Worm (Caenorhabditis elegans) whole organism, young adult: ENCODE results near the gene B0034.1.

Source experiments
- B0035.1 ChIP-seq: sonication (generic microtip); optimal IDR thresholded peaks from 2 replicates; lab custom pipeline; 2016; ENCODE audit warnings: missing genetic modification characterization, mild to moderate bottlenecking, missing compliant biosample characterization, missing genotype, missing genetic modification reagents
- F22D6.2 ChIP-seq: sonication (generic microtip); optimal IDR thresholded peaks from 2 replicates; lab custom pipeline; 2016; ENCODE audit warnings: mild to moderate bottlenecking, missing genetic modification characterization, missing compliant biosample characterization
- F49E8.2 ChIP-seq: sonication (generic microtip); optimal IDR thresholded peaks from 3 replicates; lab custom pipeline; 2017; ENCODE audit warnings: missing genetic modification characterization, mild to moderate bottlenecking, missing compliant biosample characterization, antibody characterized with exemption, moderate library complexity; ENCODE audit not compliant: insufficient read depth
- F52B5.7 ChIP-seq: sonication (generic microtip); optimal IDR thresholded peaks from 2 replicates; lab custom pipeline; 2016; ENCODE audit warnings: mild to moderate bottlenecking, missing genetic modification characterization, missing compliant biosample characterization
- T07F8.4 ChIP-seq: sonication (generic microtip); optimal IDR thresholded peaks from 2 replicates; lab custom pipeline; 2016; ENCODE audit warnings: mild to moderate bottlenecking, missing genetic modification characterization, moderate library complexity, missing compliant biosample characterization
- ama-1 ChIP-seq, 3 experiments: fragments of 150-350 bp in 1 of 3; sonication (generic microtip) in 2 of 3; optimal IDR thresholded peaks; 2 replicates each; lab custom pipeline; 2014 to 2018; ENCODE audit warnings: missing biosample characterization in 2 of 3, missing genetic modification characterization in 2 of 3, missing genetic modification reagents in 2 of 3
- dox-1 ChIP-seq: fragments of 200-800 bp; sonication (Bioruptor generic); IDR thresholded peaks from 2 replicates; pipeline ENCODE4 v1.3.6; 2022; ENCODE audit warnings: missing genetic modification reagents, missing genetic modification characterization, missing compliant biosample characterization
- let-607 ChIP-seq, 2 experiments: fragments of 200-800 bp in 1 of 2; sonication (Bioruptor generic) in 1 of 2; sonication (generic microtip) in 1 of 2; optimal IDR thresholded peaks; 2 replicates each; lab custom pipeline; 2016 to 2018; ENCODE audit warnings: mild to moderate bottlenecking in 2 of 2, missing compliant biosample characterization in 2 of 2, missing genetic modification characterization in 2 of 2, moderate library complexity in 2 of 2, missing genotype in 1 of 2
- lsy-27 ChIP-seq: sonication (generic microtip); optimal IDR thresholded peaks from 2 replicates; lab custom pipeline; 2017; ENCODE audit warnings: missing genetic modification characterization, mild to moderate bottlenecking, missing compliant biosample characterization, antibody characterized with exemption, missing genotype, borderline replicate concordance; ENCODE audit not compliant: insufficient read depth
- repo-1 ChIP-seq: sonication (generic microtip); optimal IDR thresholded peaks from 2 replicates; lab custom pipeline; 2017; ENCODE audit warnings: mild to moderate bottlenecking, missing genetic modification characterization, missing compliant biosample characterization

DNA sequence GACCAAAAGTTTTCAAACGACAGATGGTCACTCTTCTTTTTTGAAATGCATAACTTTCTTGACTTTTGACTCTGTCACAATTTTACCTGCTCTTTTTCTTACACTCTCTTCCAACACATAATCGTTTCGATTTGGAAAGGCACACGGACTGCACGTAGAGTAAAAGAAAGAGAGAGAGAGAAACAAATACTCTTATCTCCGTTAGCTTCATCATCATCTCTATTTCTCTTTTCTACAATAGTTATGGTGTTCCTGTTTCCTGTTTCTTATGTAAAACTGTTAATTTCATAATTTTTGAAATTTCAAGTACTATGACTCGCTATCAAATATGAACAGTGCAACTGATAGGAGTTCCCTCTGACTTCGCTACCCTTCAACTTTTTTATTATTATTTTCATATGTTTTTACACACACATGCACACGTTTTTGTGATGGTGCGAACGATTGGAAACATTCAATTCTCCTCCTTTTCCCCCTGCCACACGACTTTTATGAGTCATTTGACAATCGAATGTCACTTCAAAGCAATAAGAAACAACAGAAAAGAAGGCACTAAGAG, 38.0 kb upstream of the B0034.1 start:
- no peak for TF ChIP-seq ama-1 (optimal IDR thresholded peaks at IDR 0.05; lab: Kevin White, UChicago)
- TF ChIP-seq ama-1 (GFP tag; optimal IDR thresholded peaks at IDR 0.05; lab: Kevin White, UChicago): no peak
- TF ChIP-seq let-607 (tag; optimal IDR thresholded peaks at IDR 0.05; lab: Kevin White, UChicago): peak; percentile 71 to 72
- no peak for TF ChIP-seq lsy-27 (tag; lab: Kevin White, UChicago)
- TF ChIP-seq F22D6.2 (tag; lab: Kevin White, UChicago): no peak
- no peak for TF ChIP-seq F52B5.7 (tag; lab: Kevin White, UChicago)
- TF ChIP-seq T07F8.4 (tag; lab: Kevin White, UChicago): no peak
- no peak for TF ChIP-seq F49E8.2 (tag; lab: Kevin White, UChicago)
- no peak for TF ChIP-seq B0035.1 (tag; lab: Kevin White, UChicago)
- no peak for TF ChIP-seq repo-1 (tag; lab: Kevin White, UChicago)
- TF ChIP-seq dox-1 (GFP tag; lab: Robert Waterston, UW): peak; percentile 63; the same call in 1 of the 2 replicates
